Worm (Caenorhabditis elegans) whole organism, L1 larva: ENCODE data around the gene sms-5.

ENCODE experiments used
- lir-3 ChIP-seq: sonication (generic microtip); optimal IDR thresholded peaks from 2 replicates; lab custom pipeline; 2016; ENCODE audit warnings: mild to moderate bottlenecking, missing genetic modification characterization, moderate library complexity, missing compliant biosample characterization; ENCODE audit not compliant: poor library complexity
- mep-1 ChIP-seq: fragments of 150-350 bp; optimal IDR thresholded peaks from 2 replicates; lab custom pipeline; 2014; ENCODE audit warnings: missing biosample characterization, missing genetic modification characterization
- nhr-237 ChIP-seq: fragments of 150-350 bp; optimal IDR thresholded peaks from 2 replicates; lab custom pipeline; 2014; ENCODE audit warnings: missing biosample characterization, missing genetic modification characterization
- sox-4 ChIP-seq: sonication (generic microtip); optimal IDR thresholded peaks from 2 replicates; lab custom pipeline; 2016; ENCODE audit warnings: missing genetic modification characterization, missing compliant biosample characterization
- tlp-1 ChIP-seq: fragments of 150-350 bp; optimal IDR thresholded peaks from 2 replicates; lab custom pipeline; 2014; ENCODE audit warnings: missing biosample characterization, missing genetic modification characterization

DNA sequence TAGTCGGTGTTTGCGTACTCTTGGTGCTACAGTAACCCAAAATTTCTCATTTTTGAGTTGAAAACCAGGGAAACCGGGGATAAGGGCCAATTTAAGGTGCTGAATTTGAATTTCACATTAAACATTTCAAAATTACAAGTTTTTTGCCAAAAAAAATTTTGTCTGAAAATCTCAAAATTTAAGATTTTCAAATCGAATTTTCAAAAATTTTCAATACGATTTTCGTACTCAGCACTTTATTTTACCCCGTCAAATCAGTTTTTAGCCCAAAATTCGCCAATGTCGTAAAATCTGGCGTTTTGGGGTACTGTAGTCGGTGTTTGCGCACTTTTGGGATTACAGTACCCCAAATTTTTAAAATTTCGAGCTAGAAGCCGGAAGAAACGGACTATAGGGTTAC is 34.4 kb upstream of the sms-5 start, which contains the start of gene W10D9.3:
- TF ChIP-seq mep-1 (tag; lab: Kevin White, UChicago) (no peak), nhr-237 (tag; lab: Kevin White, UChicago) (no peak), lir-3 (no peak), tlp-1 (tag; lab: Kevin White, UChicago) (no peak), sox-4 (no peak)
